Worm (Caenorhabditis elegans): Measurements from ENCODE around the gene spp-6.

DNA sequence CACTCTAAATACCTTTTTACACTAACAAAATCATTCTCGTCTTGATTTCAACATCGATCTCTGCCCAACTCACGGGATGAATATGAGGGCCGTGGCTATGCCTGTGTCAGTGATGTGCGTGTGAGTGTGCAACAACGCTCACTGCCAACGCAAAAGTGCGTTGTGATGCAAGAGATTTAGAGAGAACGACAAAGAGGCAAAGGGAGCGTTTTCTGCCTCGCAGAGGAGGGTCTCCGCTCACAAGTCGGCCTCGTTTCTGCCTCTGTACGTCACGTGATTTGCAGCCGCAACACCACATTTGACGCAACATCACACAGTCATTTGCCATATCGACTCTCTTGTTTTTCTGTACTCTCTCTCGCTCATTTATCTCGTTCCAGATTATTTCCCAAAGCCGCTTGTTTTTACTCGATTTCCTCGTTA, 17.2 kb downstream of the spp-6 start, which contains the start of gene epg-7:
- TF ChIP-seq unc-55 (GFP tag; optimal IDR thresholded peaks at IDR 0.05), result peak; percentile 48
- no peak for TF ChIP-seq lim-6 (tag; optimal IDR thresholded peaks at IDR 0.05)
- TF ChIP-seq madf-2 (tag; optimal IDR thresholded peaks at IDR 0.05), result peak; percentile 51
- TF ChIP-seq rnt-1 (tag; optimal IDR thresholded peaks at IDR 0.05), result peak; percentile 81

Data from whole organism, late embryonic.